Fruit fly (Drosophila melanogaster): ENCODE data around the gene CG32563.

DNA sequence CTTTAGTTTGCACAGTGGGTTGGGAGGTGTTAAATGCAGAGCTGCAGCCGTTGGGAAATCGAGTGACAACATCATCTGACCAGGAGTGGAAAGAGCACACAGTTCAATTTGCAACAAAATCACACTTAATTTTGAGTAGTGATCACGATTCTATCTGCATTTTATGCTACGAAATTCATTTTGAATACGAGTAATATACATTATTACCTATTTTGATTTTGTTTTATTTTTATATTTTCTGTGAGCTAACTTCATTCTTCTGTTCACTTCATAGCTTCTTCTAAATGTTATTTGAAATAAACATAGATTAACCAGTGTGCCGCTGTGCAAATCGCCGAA is 18.4 kb downstream of the CG32563 start, which contains the start of gene CG10598:
- TF ChIP-seq h (optimal IDR thresholded peaks at IDR 0.05) (no peak), Sin3A (optimal IDR thresholded peaks at IDR 0.05) (no peak), insv (optimal IDR thresholded peaks at IDR 0.05) (no peak), ttk (optimal IDR thresholded peaks at IDR 0.05) (no peak), psq (optimal IDR thresholded peaks at IDR 0.05) (no peak)

Data from Kc167 (cell line).